Worm (Caenorhabditis elegans): ENCODE measurements around the gene Y71G10AR.4.

DNA sequence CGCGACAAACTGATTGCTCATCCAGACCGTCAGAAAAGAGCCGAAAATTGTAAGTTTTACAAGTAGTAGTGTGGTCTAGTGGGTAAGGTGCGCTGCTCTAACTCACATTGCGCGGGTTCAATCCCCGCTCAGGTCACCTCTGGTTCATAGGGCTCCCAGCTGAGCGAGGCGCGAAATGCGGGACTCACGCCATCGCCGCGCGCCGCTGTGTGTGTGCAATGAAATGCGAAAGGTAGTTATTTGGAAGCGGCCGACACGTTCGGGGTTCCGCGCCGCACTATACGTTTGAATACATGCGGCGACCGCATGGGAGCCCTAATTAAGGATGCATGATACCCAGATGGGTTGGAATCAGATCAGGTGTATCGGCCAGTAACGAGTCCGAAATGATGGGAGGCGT lies 47.3 kb downstream of the Y71G10AR.4 start:
- no peak for TF ChIP-seq ztf-11 (tag; optimal IDR thresholded peaks at IDR 0.05)
- TF ChIP-seq lsy-2 (tag; optimal IDR thresholded peaks at IDR 0.05), result no peak
- TF ChIP-seq mep-1 (tag; optimal IDR thresholded peaks at IDR 0.05), result no peak
- TF ChIP-seq mdl-1 (tag; optimal IDR thresholded peaks at IDR 0.05), result no peak
- TF ChIP-seq arid-1 (GFP tag; conservative IDR thresholded peaks at IDR 0.05), result no peak
